Fruit fly (Drosophila melanogaster) whole organism, embryonic: Measurements from ENCODE around the gene Galphai.
A peak's percentile ranks its signal among the peaks of the same experiment; 100 is the strongest.

Source experiments
- ATbp ChIP-seq: fragments of 200-800 bp; sonication (Bioruptor generic); optimal IDR thresholded peaks from 2 replicates; lab custom pipeline; 2017; ENCODE audit warnings: missing biosample characterization, mild to moderate bottlenecking, missing genetic modification characterization, missing genetic modification reagents
- Bdp1 ChIP-seq: fragments of 200-800 bp; sonication (Bioruptor generic); optimal IDR thresholded peaks from 3 replicates; lab custom pipeline; 2016; ENCODE audit warnings: missing biosample characterization, missing genetic modification characterization
- CG10565 ChIP-seq: fragments of 200-800 bp; sonication (Bioruptor generic); optimal IDR thresholded peaks from 3 replicates; lab custom pipeline; 2016; ENCODE audit warnings: missing biosample characterization, mild to moderate bottlenecking, missing genetic modification characterization
- CG10654 ChIP-seq: fragments of 200-800 bp; sonication (Bioruptor generic); optimal IDR thresholded peaks from 2 replicates; lab custom pipeline; 2016; ENCODE audit warnings: missing biosample characterization, missing genetic modification characterization
- CG10959 ChIP-seq: fragments of 200-800 bp; sonication (Bioruptor generic); IDR thresholded peaks from 2 replicates; pipeline ENCODE4 v1.3.6; 2022; ENCODE audit warnings: missing biosample characterization, missing genetic modification characterization
- CG11085 ChIP-seq: fragments of 200-800 bp; sonication (Bioruptor generic); IDR thresholded peaks from 2 replicates; pipeline ENCODE4 v1.3.6; 2022; ENCODE audit warnings: missing biosample characterization, missing genetic modification characterization
- CG11560 ChIP-seq: fragments of 200-800 bp; sonication (Bioruptor generic); IDR thresholded peaks from 3 replicates; pipeline ENCODE4 v1.3.6; 2022; ENCODE audit warnings: missing biosample characterization, missing genetic modification characterization
- CG11723 ChIP-seq: fragments of 200-800 bp; sonication (Bioruptor generic); optimal IDR thresholded peaks from 2 replicates; lab custom pipeline; 2017; ENCODE audit warnings: missing biosample characterization, mild to moderate bottlenecking, missing genetic modification characterization
- CG12071 ChIP-seq: fragments of 200-800 bp; sonication (Bioruptor generic); optimal IDR thresholded peaks from 3 replicates; lab custom pipeline; 2018; ENCODE audit warnings: missing biosample characterization, mild to moderate bottlenecking, missing genetic modification characterization
- CG15601 ChIP-seq: fragments of 200-800 bp; sonication (Bioruptor generic); optimal IDR thresholded peaks from 3 replicates; lab custom pipeline; 2019; ENCODE audit warnings: missing biosample characterization, mild to moderate bottlenecking, missing genetic modification characterization, moderate library complexity
- CG18011 ChIP-seq: fragments of 200-800 bp; sonication (Bioruptor generic); optimal IDR thresholded peaks from 2 replicates; lab custom pipeline; 2017; ENCODE audit warnings: missing biosample characterization, missing genetic modification characterization, mild to moderate bottlenecking, moderate library complexity, missing genotype
- CG18599 ChIP-seq: fragments of 200-800 bp; sonication (Bioruptor generic); optimal IDR thresholded peaks from 3 replicates; lab custom pipeline; 2017; ENCODE audit warnings: missing biosample characterization, missing genetic modification characterization, mild to moderate bottlenecking, moderate library complexity, missing genetic modification reagents
- CG3995 ChIP-seq: fragments of 200-800 bp; sonication (Bioruptor generic); optimal IDR thresholded peaks from 3 replicates; lab custom pipeline; 2016; ENCODE audit warnings: missing biosample characterization, missing genetic modification characterization
- CG7271 ChIP-seq: fragments of 200-800 bp; sonication (Bioruptor generic); optimal IDR thresholded peaks from 2 replicates; lab custom pipeline; 2018; ENCODE audit warnings: missing biosample characterization, mild to moderate bottlenecking, missing genetic modification characterization, moderate library complexity
- CG7556 ChIP-seq: fragments of 200-800 bp; sonication (Bioruptor generic); optimal IDR thresholded peaks from 2 replicates; lab custom pipeline; 2017; ENCODE audit warnings: missing biosample characterization, mild to moderate bottlenecking, missing genetic modification characterization
- CG9817 ChIP-seq: fragments of 200-800 bp; sonication (Bioruptor generic); optimal IDR thresholded peaks from 2 replicates; lab custom pipeline; 2018; ENCODE audit warnings: missing biosample characterization, mild to moderate bottlenecking, missing genetic modification characterization, moderate library complexity
- CHES-1-like ChIP-seq: fragments of 200-800 bp; sonication (Bioruptor generic); optimal IDR thresholded peaks from 2 replicates; lab custom pipeline; 2016; ENCODE audit warnings: missing biosample characterization, missing genetic modification characterization
- CkIIα-i1 ChIP-seq: fragments of 200-800 bp; sonication (Bioruptor generic); IDR thresholded peaks from 2 replicates; pipeline ENCODE4 v1.3.6; 2022; ENCODE audit warnings: missing biosample characterization, missing genetic modification characterization
- E2f2 ChIP-seq: fragments of 200-800 bp; sonication (Bioruptor generic); IDR thresholded peaks from 2 replicates; pipeline ENCODE4 v1.3.6; 2022; ENCODE audit warnings: missing biosample characterization, missing genetic modification characterization
- GATAe ChIP-seq: fragments of 200-800 bp; sonication (Bioruptor generic); conservative IDR thresholded peaks from 2 replicates; pipeline ENCODE4 v1.3.6; 2022; ENCODE audit warnings: missing biosample characterization, missing genetic modification characterization
- Jarid2 ChIP-seq: fragments of 200-800 bp; sonication (Bioruptor generic); optimal IDR thresholded peaks from 3 replicates; lab custom pipeline; 2017; ENCODE audit warnings: mild to moderate bottlenecking, missing biosample characterization, missing genetic modification reagents, missing genetic modification characterization
- MBD-R2 ChIP-seq: fragments of 200-800 bp; sonication (Bioruptor generic); IDR thresholded peaks from 2 replicates; pipeline ENCODE4 v1.3.6; 2022; ENCODE audit warnings: missing biosample characterization, missing genetic modification characterization
- Mad ChIP-seq: fragments of 200-800 bp; sonication (Bioruptor generic); optimal IDR thresholded peaks from 2 replicates; lab custom pipeline; 2016; ENCODE audit warnings: missing biosample characterization, missing genetic modification characterization
- Oaz ChIP-seq: fragments of 200-800 bp; sonication (Bioruptor generic); IDR thresholded peaks from 2 replicates; pipeline ENCODE4 v1.3.6; 2022; ENCODE audit warnings: missing biosample characterization, missing genetic modification characterization
- Pdp1 ChIP-seq, 2 experiments: fragments of 200-800 bp; sonication (Bioruptor generic); optimal IDR thresholded peaks; 3 replicates each; lab custom pipeline; 2016; ENCODE audit warnings: missing biosample characterization in 2 of 2, missing genetic modification characterization in 2 of 2, mild to moderate bottlenecking in 1 of 2, moderate library complexity in 1 of 2
- Ptx1 ChIP-seq: fragments of 200-800 bp; sonication (Bioruptor generic); IDR thresholded peaks from 2 replicates; pipeline ENCODE4 v1.3.6; 2022; ENCODE audit warnings: missing biosample characterization, missing genetic modification characterization
- Taf1 ChIP-seq: fragments of 200-800 bp; sonication (Bioruptor generic); IDR thresholded peaks from 2 replicates; pipeline ENCODE4 v1.3.6; 2022; ENCODE audit warnings: missing biosample characterization, missing genetic modification characterization
- abd-A ChIP-seq: fragments of 200-800 bp; sonication (Bioruptor generic); optimal IDR thresholded peaks from 3 replicates; lab custom pipeline; 2019; ENCODE audit warnings: missing biosample characterization, mild to moderate bottlenecking, missing genetic modification characterization, moderate library complexity
- ara ChIP-seq: fragments of 200-800 bp; sonication (Bioruptor generic); IDR thresholded peaks from 2 replicates; pipeline ENCODE4 v1.3.6; 2022; ENCODE audit warnings: missing biosample characterization, missing genetic modification characterization
- az2 ChIP-seq: fragments of 200-800 bp; sonication (Bioruptor generic); optimal IDR thresholded peaks from 3 replicates; lab custom pipeline; 2016; ENCODE audit warnings: missing biosample characterization, missing genetic modification characterization
- br ChIP-seq: fragments of >200 bp; optimal IDR thresholded peaks from 2 replicates; lab custom pipeline; 2017
- chn ChIP-seq: fragments of 200-800 bp; sonication (Bioruptor generic); optimal IDR thresholded peaks from 2 replicates; lab custom pipeline; 2016; ENCODE audit warnings: missing biosample characterization, missing genetic modification characterization
- danr ChIP-seq: fragments of 200-800 bp; sonication (Bioruptor generic); IDR thresholded peaks from 2 replicates; pipeline ENCODE4 v1.3.6; 2022; ENCODE audit warnings: missing biosample characterization, missing genetic modification characterization
- dysf ChIP-seq: fragments of 200-800 bp; sonication (Bioruptor generic); IDR thresholded peaks from 3 replicates; pipeline ENCODE4 v1.3.6; 2022; ENCODE audit warnings: missing biosample characterization, missing genetic modification characterization
- ftz-f1 ChIP-seq: fragments of 200-800 bp; sonication (Bioruptor generic); optimal IDR thresholded peaks from 2 replicates; lab custom pipeline; 2016; ENCODE audit warnings: missing biosample characterization, missing genetic modification characterization
- gcm ChIP-seq: fragments of 200-800 bp; sonication (Bioruptor generic); optimal IDR thresholded peaks from 2 replicates; lab custom pipeline; 2019; ENCODE audit warnings: missing biosample characterization, mild to moderate bottlenecking, missing genetic modification characterization, moderate library complexity
- jumu ChIP-seq: fragments of 200-800 bp; sonication (Bioruptor generic); optimal IDR thresholded peaks from 3 replicates; lab custom pipeline; 2016; ENCODE audit warnings: missing biosample characterization, missing genetic modification characterization
- kni ChIP-seq: fragments of 200-800 bp; sonication (Bioruptor generic); optimal IDR thresholded peaks from 3 replicates; lab custom pipeline; 2017; ENCODE audit warnings: mild to moderate bottlenecking, missing biosample characterization, missing genetic modification reagents, missing genetic modification characterization
- luna ChIP-seq: fragments of 200-800 bp; sonication (Bioruptor generic); optimal IDR thresholded peaks from 2 replicates; lab custom pipeline; 2016; ENCODE audit warnings: missing biosample characterization, missing genetic modification characterization
- maf-S ChIP-seq: fragments of 200-800 bp; sonication (Bioruptor generic); optimal IDR thresholded peaks from 2 replicates; lab custom pipeline; 2016; ENCODE audit warnings: missing biosample characterization, missing genetic modification characterization
- onecut ChIP-seq: fragments of 200-800 bp; sonication (Bioruptor generic); IDR thresholded peaks from 2 replicates; pipeline ENCODE4 v1.3.6; 2022; ENCODE audit warnings: missing biosample characterization, missing genetic modification characterization
- prd ChIP-seq, 3 experiments: fragments of >200 bp in 2 of 3; fragments of 200-800 bp in 1 of 3; sonication (Bioruptor generic) in 1 of 3; optimal IDR thresholded peaks in 2 of 3; IDR thresholded peaks in 1 of 3; 2 replicates in 2 of 3; 3 replicates in 1 of 3; pipeline versions ENCODE4 v1.3.6 to Lab custom; 2017 to 2022; ENCODE audit warnings: missing biosample characterization in 1 of 3, missing genetic modification characterization in 1 of 3
- pzg ChIP-seq: fragments of 200-800 bp; sonication (Bioruptor generic); optimal IDR thresholded peaks from 3 replicates; lab custom pipeline; 2018; ENCODE audit warnings: missing biosample characterization, mild to moderate bottlenecking, missing genetic modification characterization, moderate library complexity
- row ChIP-seq: fragments of 200-800 bp; sonication (Bioruptor generic); IDR thresholded peaks from 3 replicates; pipeline ENCODE4 v1.3.6; 2022; ENCODE audit warnings: missing biosample characterization, missing genetic modification characterization
- ssp ChIP-seq: fragments of 200-800 bp; sonication (Bioruptor generic); IDR thresholded peaks from 2 replicates; pipeline ENCODE4 v1.3.6; 2022; ENCODE audit warnings: missing biosample characterization, missing genetic modification characterization
- tup ChIP-seq: fragments of 200-800 bp; sonication (Bioruptor generic); optimal IDR thresholded peaks from 2 replicates; lab custom pipeline; 2016; ENCODE audit warnings: missing biosample characterization, mild to moderate bottlenecking, missing genetic modification characterization, moderate library complexity
- usp ChIP-seq: fragments of >200 bp; optimal IDR thresholded peaks from 2 replicates; lab custom pipeline; 2017; ENCODE audit warnings: missing biosample characterization, missing genetic modification characterization
- zen2 ChIP-seq: fragments of 200-800 bp; sonication (Bioruptor generic); IDR thresholded peaks from 3 replicates; pipeline ENCODE4 v1.3.6; 2022; ENCODE audit warnings: missing biosample characterization, missing genetic modification characterization; ENCODE audit not compliant: partially characterized antibody
- zfh1 ChIP-seq: fragments of 200-800 bp; sonication (Bioruptor generic); IDR thresholded peaks from 3 replicates; pipeline ENCODE4 v1.3.6; 2022; ENCODE audit warnings: missing biosample characterization, missing genetic modification characterization

The Galphai gene

DNA sequence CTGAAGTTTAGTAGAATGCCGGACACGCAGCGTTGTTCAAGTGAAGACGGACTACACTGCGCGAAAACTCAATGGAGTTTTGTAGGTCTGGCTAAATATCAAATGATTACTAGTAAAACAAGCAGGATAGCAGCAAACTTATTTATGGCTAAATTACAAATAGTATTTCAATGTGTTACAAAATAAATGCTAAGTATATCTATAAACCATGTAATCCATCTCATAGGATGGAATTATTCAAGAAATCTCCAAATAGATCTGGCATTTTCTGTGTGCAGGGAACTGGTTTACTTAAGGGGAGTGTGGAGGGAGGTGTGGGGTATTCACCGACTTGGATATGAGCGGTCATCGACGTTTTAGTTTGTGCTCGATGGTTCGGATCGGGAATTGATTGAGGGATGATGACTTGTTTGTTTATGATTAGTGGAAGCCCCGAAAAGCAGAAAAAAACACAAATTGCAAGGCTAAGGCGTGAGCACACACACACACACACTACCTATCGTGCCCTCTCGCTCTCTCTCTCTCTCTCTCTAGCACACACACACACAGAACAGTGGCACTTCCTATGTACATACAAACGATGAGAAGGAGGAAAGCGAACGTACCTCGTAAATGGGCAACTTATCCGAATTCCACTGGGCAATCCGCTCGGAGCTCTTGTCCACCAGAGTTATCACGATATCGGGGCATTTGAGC is 15.9 kb downstream of the Galphai start (continued):
- TF ChIP-seq luna (GFP tag; lab: Kevin White, UChicago) (no peak), ATbp (peak; percentile 76), onecut (GFP tag; lab: Robert Waterston, UW) (peak; percentile 53), chn (GFP tag; lab: Kevin White, UChicago) (peak; percentile 75), CG12071 (peak; percentile 73), CG3995 (GFP tag; lab: Kevin White, UChicago) (no peak), dysf (GFP tag; lab: Robert Waterston, UW) (peak; percentile 88), ssp (GFP tag; lab: Robert Waterston, UW) (peak; percentile 67), tup (GFP tag; lab: Kevin White, UChicago) (peak; percentile 19), Pdp1 (GFP tag; optimal IDR thresholded peaks at IDR 0.05; lab: Kevin White, UChicago) (peak; percentile 74 to 75), prd (optimal IDR thresholded peaks at IDR 0.05; lab: Kevin White, UChicago) (no peak), prd (GFP tag; IDR thresholded peaks at IDR 0.05; lab: Robert Waterston, UW) (peak; percentile 79), CHES-1-like (GFP tag; lab: Kevin White, UChicago) (peak; percentile 76), CG18599 (GFP tag; lab: Kevin White, UChicago) (peak; percentile 87), maf-S (GFP tag; lab: Kevin White, UChicago) (peak; percentile 60), CG15601 (tag; lab: Kevin White, UChicago) (peak; percentile 81), jumu (peak; percentile 75), Taf1 (GFP tag; lab: Robert Waterston, UW) (peak; percentile 40; the same call in 1 of the 2 replicates), CG7556 (GFP tag; lab: Kevin White, UChicago) (peak; percentile 87), ftz-f1 (GFP tag; lab: Kevin White, UChicago) (no peak), CG9817 (peak; percentile 56), CG7271 (tag; lab: Kevin White, UChicago) (no peak), MBD-R2 (peak; percentile 46; the same call in 1 of the 2 replicates), abd-A (tag; lab: Kevin White, UChicago) (no peak), Oaz (GFP tag; lab: Robert Waterston, UW) (peak; percentile 47; the same call in 1 of the 2 replicates), E2f2 (GFP tag; lab: Robert Waterston, UW) (peak; percentile 50; the same call in 1 of the 2 replicates), danr (GFP tag; lab: Robert Waterston, UW) (peak; percentile 35; the same call in 1 of the 2 replicates), CG11085 (GFP tag; lab: Robert Waterston, UW) (0 out of 2 replicates have a peak, but pooled peaks have one; percentile 48), usp (GFP tag; lab: Kevin White, UChicago) (no peak), CG18011 (GFP tag; lab: Kevin White, UChicago) (peak; percentile 60), Mad (GFP tag; lab: Kevin White, UChicago) (peak; percentile 71), br (no peak), CG10565 (GFP tag; lab: Kevin White, UChicago) (no peak), pzg (GFP tag; lab: Kevin White, UChicago) (no peak), az2 (GFP tag; lab: Kevin White, UChicago) (peak; percentile 85), GATAe (GFP tag; lab: Robert Waterston, UW) (no peak), kni (GFP tag; lab: Kevin White, UChicago) (no peak), Ptx1 (GFP tag; lab: Robert Waterston, UW) (peak; percentile 79), zfh1 (peak; percentile 78), row (GFP tag; lab: Robert Waterston, UW) (peak; percentile 90), CkIIα-i1 (GFP tag; lab: Robert Waterston, UW) (0 out of 2 replicates have a peak, but pooled peaks have one; percentile 57), zen2 (GFP tag; lab: Robert Waterston, UW) (no peak), CG10654 (peak; percentile 72), Jarid2 (GFP tag; lab: Kevin White, UChicago) (no peak), CG11560 (tag; lab: Robert Waterston, UW) (peak; percentile 41; the same call in 1 of the 3 replicates), gcm (GFP tag; lab: Kevin White, UChicago) (peak; percentile 61), CG11723 (peak; percentile 79), ara (GFP tag; lab: Robert Waterston, UW) (peak; percentile 67), Bdp1 (GFP tag; lab: Kevin White, UChicago) (peak; percentile 54), CG10959 (GFP tag; lab: Robert Waterston, UW) (peak; percentile 44; the same call in 1 of the 2 replicates)
